Worm (Caenorhabditis elegans): Measurements from ENCODE around the gene fbxb-118.
A peak's percentile ranks its signal among the peaks of the same experiment; 100 is the strongest.

fbxb-118 gene

ce11 chrII:4089183-4089582, 25.3 kb upstream of the fbxb-118 start (continued):
- no peak for TF ChIP-seq gei-17 (GFP tag; optimal IDR thresholded peaks at IDR 0.05)
- TF ChIP-seq madf-3 (GFP tag; IDR thresholded peaks at IDR 0.05): no peak
- peak; percentile 76 for TF ChIP-seq C06A6.2 (GFP tag; conservative IDR thresholded peaks at IDR 0.05)
- no peak for TF ChIP-seq nhr-27 (tag; optimal IDR thresholded peaks at IDR 0.05)
- TF ChIP-seq mxl-1 (tag; optimal IDR thresholded peaks at IDR 0.05): no peak
- TF ChIP-seq Y67H2A.10 (GFP tag; conservative IDR thresholded peaks at IDR 0.05): no peak
- no peak for TF ChIP-seq snpc-4 (GFP tag; optimal IDR thresholded peaks at IDR 0.05)
- TF ChIP-seq snpc-4 (tag; optimal IDR thresholded peaks at IDR 0.05): peak in 2 of 4 experiments; percentile 6 to 25
- TF ChIP-seq let-526 (GFP tag; IDR thresholded peaks at IDR 0.05): no peak
- no peak for TF ChIP-seq snpc-1.1 (tag; optimal IDR thresholded peaks at IDR 0.05; ENCODE audit: insufficient read depth)
- TF ChIP-seq attf-6 (GFP tag; IDR thresholded peaks at IDR 0.05): no peak
- TF ChIP-seq sdz-38 (tag; optimal IDR thresholded peaks at IDR 0.05): no peak
- peak; percentile 74 for TF ChIP-seq atf-7 (tag; optimal IDR thresholded peaks at IDR 0.05)
- TF ChIP-seq hsf-1 (GFP tag; IDR thresholded peaks at IDR 0.05): no peak
- no peak for TF ChIP-seq nhr-120 (GFP tag; IDR thresholded peaks at IDR 0.05)
- peak; percentile 47 for TF ChIP-seq madf-10 (tag; optimal IDR thresholded peaks at IDR 0.05)
- TF ChIP-seq fkh-3 (tag; optimal IDR thresholded peaks at IDR 0.05): no peak
- TF ChIP-seq lin-35 (GFP tag; optimal IDR thresholded peaks at IDR 0.05): no peak
- TF ChIP-seq hlh-26 (GFP tag; conservative IDR thresholded peaks at IDR 0.05): no peak
- TF ChIP-seq Y53G8AR.9 (GFP tag; conservative IDR thresholded peaks at IDR 0.05): no peak
- no peak for TF ChIP-seq attf-3 (GFP tag; conservative IDR thresholded peaks at IDR 0.05)
- no peak for TF ChIP-seq B0261.1 (tag; optimal IDR thresholded peaks at IDR 0.05)
- no peak for TF ChIP-seq sea-2 (GFP tag; IDR thresholded peaks at IDR 0.05)
- TF ChIP-seq ztf-26 (tag; optimal IDR thresholded peaks at IDR 0.05): peak; percentile 88
- no peak for TF ChIP-seq T26A5.8 (tag; optimal IDR thresholded peaks at IDR 0.05)
- TF ChIP-seq dox-1 (GFP tag; IDR thresholded peaks at IDR 0.05): peak; percentile 65
- no peak for TF ChIP-seq hmg-20 (GFP tag; IDR thresholded peaks at IDR 0.05)
- peak; percentile 8 for TF ChIP-seq lin-54 (GFP tag; optimal IDR thresholded peaks at IDR 0.05)
- no peak for TF ChIP-seq ztf-6 (GFP tag; IDR thresholded peaks at IDR 0.05)
- no peak for TF ChIP-seq tbx-9 (tag; optimal IDR thresholded peaks at IDR 0.05; ENCODE audit: borderline replicate concordance)
- no peak for TF ChIP-seq repo-1 (tag; optimal IDR thresholded peaks at IDR 0.05)
- TF ChIP-seq C17E4.6 (GFP tag; IDR thresholded peaks at IDR 0.05): no peak
- no peak for TF ChIP-seq hlh-12 (tag; optimal IDR thresholded peaks at IDR 0.05)
- no peak for TF ChIP-seq ccch-3 (GFP tag; optimal IDR thresholded peaks at IDR 0.05)
- TF ChIP-seq egrh-3 (GFP tag; IDR thresholded peaks at IDR 0.05): no peak
- TF ChIP-seq ekl-4 (GFP tag; IDR thresholded peaks at IDR 0.05): no peak
- TF ChIP-seq snpc-3.4 (tag; optimal IDR thresholded peaks at IDR 0.05): no peak
- no peak for TF ChIP-seq B0019.2 (GFP tag; conservative IDR thresholded peaks at IDR 0.05)
- TF ChIP-seq madf-6 (GFP tag; IDR thresholded peaks at IDR 0.05): no peak
- TF ChIP-seq chd-7 (tag; optimal IDR thresholded peaks at IDR 0.05): peak; percentile 1
- TF ChIP-seq madf-8 (GFP tag; conservative IDR thresholded peaks at IDR 0.05): no peak
- TF ChIP-seq let-607 (tag; optimal IDR thresholded peaks at IDR 0.05): peak in 1 of 2 experiments; percentile 24
- TF ChIP-seq Y53F4B.3 (GFP tag; IDR thresholded peaks at IDR 0.05): no peak
- TF ChIP-seq ceh-58 (GFP tag; IDR thresholded peaks at IDR 0.05): no peak
- peak; percentile 48 for TF ChIP-seq tlf-1 (GFP tag; optimal IDR thresholded peaks at IDR 0.05)
- TF ChIP-seq ZK185.1 (tag; optimal IDR thresholded peaks at IDR 0.05; ENCODE audit: poor library complexity, severe bottlenecking): no peak
- no peak for TF ChIP-seq F33H1.4 (GFP tag; IDR thresholded peaks at IDR 0.05)
- TF ChIP-seq rcor-1 (GFP tag; IDR thresholded peaks at IDR 0.05): no peak
- no peak for TF ChIP-seq unc-130 (GFP tag; optimal IDR thresholded peaks at IDR 0.05)
- peak; percentile 78 for TF ChIP-seq K11D2.4 (GFP tag; IDR thresholded peaks at IDR 0.05)

All from whole organism, young adult.